Worm (Caenorhabditis elegans) whole organism, late embryonic: ENCODE results near the gene cpr-3.
"Not testable (repeated sequence)": the region's sequence is repeated elsewhere in the genome, so short reads cannot be mapped to it uniquely, and the experiment has no call there.

ENCODE experiments used
- C08G9.2 ChIP-seq: sonication (generic microtip); optimal IDR thresholded peaks from 2 replicates; lab custom pipeline; 2016; ENCODE audit warnings: mild to moderate bottlenecking, missing genetic modification characterization, moderate library complexity, missing compliant biosample characterization
- F13H6.1 ChIP-seq: sonication (generic microtip); optimal IDR thresholded peaks from 2 replicates; lab custom pipeline; 2016; ENCODE audit warnings: missing genetic modification characterization, missing compliant biosample characterization
- K02D7.2 ChIP-seq: sonication (generic microtip); optimal IDR thresholded peaks from 2 replicates; lab custom pipeline; 2017; ENCODE audit warnings: mild to moderate bottlenecking, missing genetic modification characterization, missing compliant biosample characterization
- ceh-14 ChIP-seq: sonication (generic microtip); optimal IDR thresholded peaks from 2 replicates; lab custom pipeline; 2016; ENCODE audit warnings: missing genotype, missing genetic modification characterization, missing compliant biosample characterization
- ceh-18 ChIP-seq: sonication (generic microtip); optimal IDR thresholded peaks from 2 replicates; lab custom pipeline; 2016; ENCODE audit warnings: missing genetic modification characterization, missing compliant biosample characterization
- ceh-19 ChIP-seq: fragments of 200-800 bp; sonication (Bioruptor generic); optimal IDR thresholded peaks from 2 replicates; lab custom pipeline; 2018; ENCODE audit warnings: mild to moderate bottlenecking, missing genetic modification characterization, missing compliant biosample characterization
- ceh-2 ChIP-seq: sonication (generic microtip); optimal IDR thresholded peaks from 2 replicates; lab custom pipeline; 2016; ENCODE audit warnings: missing genotype, missing genetic modification characterization, missing compliant biosample characterization
- ceh-24 ChIP-seq: sonication (generic microtip); optimal IDR thresholded peaks from 2 replicates; lab custom pipeline; 2016; ENCODE audit warnings: mild to moderate bottlenecking, missing genetic modification characterization, missing compliant biosample characterization
- dmd-4 ChIP-seq: sonication (generic microtip); optimal IDR thresholded peaks from 2 replicates; lab custom pipeline; 2016; ENCODE audit warnings: borderline replicate concordance, missing genetic modification characterization, missing compliant biosample characterization
- dve-1 ChIP-seq: sonication (generic microtip); optimal IDR thresholded peaks from 2 replicates; lab custom pipeline; 2017; ENCODE audit warnings: antibody characterized with exemption, mild to moderate bottlenecking, missing genetic modification characterization, missing compliant biosample characterization
- eyg-1 ChIP-seq: sonication (generic microtip); optimal IDR thresholded peaks from 2 replicates; lab custom pipeline; 2016; ENCODE audit warnings: missing genotype, missing genetic modification characterization, missing compliant biosample characterization
- fax-1 ChIP-seq: sonication (generic microtip); optimal IDR thresholded peaks from 2 replicates; lab custom pipeline; 2016; ENCODE audit warnings: missing genotype, missing genetic modification characterization, missing compliant biosample characterization
- fkh-10 ChIP-seq: fragments of 150-350 bp; optimal IDR thresholded peaks from 2 replicates; lab custom pipeline; 2014; ENCODE audit warnings: missing biosample characterization, missing genetic modification reagents, missing genetic modification characterization
- hlh-15 ChIP-seq: sonication (generic microtip); optimal IDR thresholded peaks from 2 replicates; lab custom pipeline; 2016; ENCODE audit warnings: missing genetic modification characterization, missing compliant biosample characterization
- hlh-30 ChIP-seq: sonication (generic microtip); optimal IDR thresholded peaks from 2 replicates; lab custom pipeline; 2017; ENCODE audit warnings: antibody characterized with exemption, missing genetic modification characterization, missing compliant biosample characterization; ENCODE audit not compliant: insufficient read depth
- hlh-6 ChIP-seq: sonication (generic microtip); optimal IDR thresholded peaks from 2 replicates; lab custom pipeline; 2016; ENCODE audit warnings: missing genotype, missing genetic modification characterization, missing compliant biosample characterization
- nhr-11 ChIP-seq: fragments of 150-350 bp; optimal IDR thresholded peaks from 2 replicates; lab custom pipeline; 2014; ENCODE audit warnings: missing biosample characterization, missing genetic modification characterization
- pag-3 ChIP-seq: sonication (generic microtip); optimal IDR thresholded peaks from 2 replicates; lab custom pipeline; 2016; ENCODE audit warnings: missing compliant biosample characterization, missing genetic modification characterization, borderline replicate concordance
- pax-1 ChIP-seq: fragments of 150-350 bp; optimal IDR thresholded peaks from 2 replicates; lab custom pipeline; 2014; ENCODE audit warnings: missing biosample characterization, missing genetic modification characterization
- pha-4 ChIP-seq: fragments of 150-350 bp; optimal IDR thresholded peaks from 2 replicates; lab custom pipeline; 2018; ENCODE audit warnings: missing biosample characterization, missing genetic modification reagents, missing genetic modification characterization
- pqm-1 ChIP-seq: sonication (generic microtip); optimal IDR thresholded peaks from 2 replicates; lab custom pipeline; 2016; ENCODE audit warnings: missing genetic modification characterization, missing compliant biosample characterization
- rnt-1 ChIP-seq: sonication (generic microtip); optimal IDR thresholded peaks from 2 replicates; lab custom pipeline; 2016; ENCODE audit warnings: missing genetic modification characterization, missing compliant biosample characterization
- sox-4 ChIP-seq: sonication (generic microtip); optimal IDR thresholded peaks from 2 replicates; lab custom pipeline; 2017; ENCODE audit warnings: mild to moderate bottlenecking, missing genetic modification characterization, inconsistent platforms, missing compliant biosample characterization
- tbx-7 ChIP-seq: sonication (generic microtip); optimal IDR thresholded peaks from 2 replicates; lab custom pipeline; 2016; ENCODE audit warnings: missing genotype, missing genetic modification characterization, missing compliant biosample characterization
- unc-3 ChIP-seq, 2 experiments: fragments of 200-800 bp in 1 of 2; sonication (Bioruptor generic) in 1 of 2; sonication (generic microtip) in 1 of 2; conservative IDR thresholded peaks in 1 of 2; optimal IDR thresholded peaks in 1 of 2; 2 replicates each; pipeline versions ENCODE4 v1.3.6 to Lab custom; 2016 to 2022; ENCODE audit warnings: missing compliant biosample characterization in 2 of 2, missing genetic modification characterization in 2 of 2, missing genetic modification reagents in 1 of 2
- unc-42 ChIP-seq: sonication (generic microtip); optimal IDR thresholded peaks from 2 replicates; lab custom pipeline; 2016; ENCODE audit warnings: missing genotype, missing genetic modification characterization, missing compliant biosample characterization
- zip-5 ChIP-seq: sonication (generic microtip); optimal IDR thresholded peaks from 2 replicates; lab custom pipeline; 2016; ENCODE audit warnings: missing genetic modification characterization, missing compliant biosample characterization

Gene cpr-3

DNA sequence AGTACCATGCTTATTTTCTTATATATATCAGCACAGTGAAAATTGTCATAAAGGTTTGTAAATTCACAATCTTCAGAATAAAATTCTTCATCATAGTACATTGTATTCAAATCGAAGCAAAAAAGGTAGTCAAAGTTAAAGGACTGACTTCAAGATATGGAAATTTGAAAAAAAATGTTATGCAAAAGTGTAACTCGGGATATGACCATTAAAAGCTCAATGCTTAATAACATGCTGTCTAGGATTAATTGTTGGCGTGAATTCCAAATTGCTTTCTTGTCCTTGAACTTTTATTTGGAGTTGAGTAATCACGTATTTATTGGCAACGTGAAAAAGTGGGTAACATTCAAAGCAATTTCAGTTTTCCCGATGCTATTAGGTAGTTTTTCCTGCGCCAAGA, 23.7 kb downstream of the cpr-3 start, which contains the start of gene srw-16:
TSS of gene srw-16 (minus strand) at position 101 of the 400 bp plus-strand sequence.
- TF ChIP-seq pha-4 (no peak), unc-42 (tag; lab: Kevin White, UChicago) (no peak), rnt-1 (tag; lab: Kevin White, UChicago) (no peak)

DNA sequence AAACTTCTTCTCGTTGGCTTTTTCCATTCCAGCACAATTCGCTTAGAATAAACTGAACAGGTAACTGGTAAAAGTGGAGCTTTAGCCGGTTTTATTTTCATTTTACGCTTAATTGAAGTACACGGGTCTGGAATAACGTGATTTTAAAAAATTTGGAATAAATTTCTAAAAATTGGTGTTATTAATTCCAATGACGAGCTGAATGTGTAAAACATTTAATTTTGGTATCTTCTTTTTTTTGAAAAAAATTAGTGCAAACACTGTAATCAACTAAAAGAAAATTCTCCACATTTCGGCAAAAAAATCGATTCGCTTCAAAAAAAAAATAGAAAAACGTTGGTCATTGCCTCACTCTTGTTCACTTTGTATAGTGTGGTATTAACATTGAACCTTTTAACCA, 26.2 kb downstream of the cpr-3 start, which contains the start of gene T10H4.4:
TSS of gene T10H4.4 (minus strand) at position 101 of the 400 bp plus-strand sequence.
- no peak for TF ChIP-seq eyg-1 (tag; lab: Kevin White, UChicago)

DNA sequence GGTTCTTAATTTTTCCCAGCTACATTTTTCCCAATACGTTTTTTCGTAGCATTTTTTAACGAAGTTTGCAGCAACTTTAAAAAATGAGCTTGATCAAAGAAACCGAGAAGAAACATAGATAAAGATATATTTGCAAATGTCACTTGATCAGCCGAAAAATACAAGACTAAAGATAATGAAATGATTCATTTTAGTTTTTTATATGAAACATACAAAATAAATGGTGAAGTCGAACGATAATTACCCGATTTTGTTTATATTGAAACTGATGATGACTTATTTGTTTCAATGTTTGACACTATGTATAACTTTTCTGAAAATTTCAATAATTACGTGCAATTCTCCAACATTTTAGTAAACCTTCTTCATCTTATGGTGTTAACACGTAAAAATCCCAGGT, 30.2 kb downstream of the cpr-3 start, which contains the start of gene srw-22:
TSS of gene srw-22 (plus strand) at position 301 of the 400 bp plus-strand sequence.
- no peak for TF ChIP-seq hlh-6 (tag; lab: Kevin White, UChicago)
- TF ChIP-seq unc-42 (tag; lab: Kevin White, UChicago): no peak
- TF ChIP-seq, all 69 proteins: peak for 0

DNA sequence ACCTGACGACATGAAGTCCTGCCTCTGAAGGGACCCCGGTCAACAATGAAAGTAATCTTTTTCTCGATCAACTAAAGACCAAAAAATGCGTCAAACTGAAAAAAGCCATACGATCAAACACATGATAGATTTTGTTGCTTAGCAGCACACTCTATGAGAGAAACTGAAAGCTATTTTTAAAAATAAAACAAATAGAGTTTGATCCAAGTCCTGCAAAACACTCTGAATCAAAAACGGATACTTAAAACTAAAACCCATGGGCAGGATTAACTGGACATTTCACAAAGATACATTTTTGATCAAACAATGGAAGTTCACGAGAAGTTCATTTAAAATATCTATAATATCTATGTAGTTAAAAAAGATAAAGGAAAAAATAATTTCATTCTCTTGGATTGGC, 31.1 kb downstream of the cpr-3 start, which contains the start of gene T10H4.13:
TSS of gene T10H4.13 (minus strand) at position 101 of the 400 bp plus-strand sequence.
- TF ChIP-seq dmd-4 (no peak), hlh-15 (no peak), pqm-1 (no peak), fkh-10 (GFP tag; lab: Kevin White, UChicago) (no peak), nhr-11 (no peak), pax-1 (tag; lab: Kevin White, UChicago) (no peak), fax-1 (tag; lab: Kevin White, UChicago) (no peak)
- TF ChIP-seq, all 69 proteins: peak for 0

DNA sequence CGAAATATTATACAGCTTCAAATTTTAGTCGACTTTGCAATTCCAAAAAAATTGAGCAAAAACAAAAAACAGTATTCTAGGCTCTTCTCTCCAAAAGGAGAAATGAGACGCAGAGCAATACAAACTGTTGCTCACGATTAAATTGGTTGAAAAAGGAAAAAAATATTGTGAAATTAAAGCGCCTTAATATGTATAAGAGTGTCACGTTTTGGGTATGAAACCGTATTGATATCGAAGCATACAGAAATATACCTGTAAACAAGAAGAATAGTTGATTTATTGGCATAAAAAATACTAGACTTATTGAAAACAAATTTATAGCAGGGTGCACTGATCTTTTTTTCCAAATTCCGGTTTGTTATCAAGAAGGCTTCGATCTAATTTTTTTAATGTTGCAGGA, 32.7 kb downstream of the cpr-3 start, which contains the start of gene M01B2.13:
TSS of gene M01B2.13 (minus strand) at position 101 of the 400 bp plus-strand sequence.
- TF ChIP-seq F13H6.1 (tag; lab: Kevin White, UChicago): no peak
- no peak for TF ChIP-seq dve-1 (tag; lab: Kevin White, UChicago)

DNA sequence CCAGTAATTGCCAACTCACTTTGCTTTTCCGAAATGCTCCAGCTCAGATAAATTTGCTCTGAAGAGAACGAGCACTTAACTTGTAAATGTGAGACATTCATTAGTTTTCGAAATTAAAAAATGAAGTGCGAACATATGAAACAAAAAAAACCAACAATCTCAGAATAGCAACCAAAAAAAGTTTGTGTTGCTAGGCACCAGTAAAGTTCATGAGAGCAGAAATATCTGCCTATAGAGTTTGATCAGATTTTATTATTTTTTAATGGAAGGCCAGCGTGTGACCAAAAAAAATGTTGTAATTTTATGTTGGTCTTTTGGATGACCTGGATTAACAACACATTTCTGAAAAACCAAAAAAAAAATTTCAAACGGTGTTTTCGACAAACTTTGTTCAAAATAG, 34.4 kb downstream of the cpr-3 start, which contains the start of gene M01B2.12:
TSS of gene M01B2.12 (minus strand) at position 101 of the 400 bp plus-strand sequence.
- TF ChIP-seq hlh-30 (tag; lab: Kevin White, UChicago) (no peak), pag-3 (no peak), sox-4 (tag; lab: Kevin White, UChicago) (no peak), ceh-24 (tag; lab: Kevin White, UChicago) (no peak), K02D7.2 (tag; lab: Kevin White, UChicago) (no peak), C08G9.2 (no peak), nhr-11 (no peak), unc-3 (GFP tag; conservative IDR thresholded peaks at IDR 0.05; lab: Robert Waterston, UW) (no peak), unc-3 (tag; optimal IDR thresholded peaks at IDR 0.05; lab: Kevin White, UChicago) (no peak), zip-5 (no peak), ceh-18 (tag; lab: Kevin White, UChicago) (no peak), dmd-4 (no peak), ceh-19 (GFP tag; lab: Kevin White, UChicago) (no peak), ceh-14 (tag; lab: Kevin White, UChicago) (no peak), ceh-2 (tag; lab: Kevin White, UChicago) (no peak), tbx-7 (tag; lab: Kevin White, UChicago) (no peak)

DNA sequence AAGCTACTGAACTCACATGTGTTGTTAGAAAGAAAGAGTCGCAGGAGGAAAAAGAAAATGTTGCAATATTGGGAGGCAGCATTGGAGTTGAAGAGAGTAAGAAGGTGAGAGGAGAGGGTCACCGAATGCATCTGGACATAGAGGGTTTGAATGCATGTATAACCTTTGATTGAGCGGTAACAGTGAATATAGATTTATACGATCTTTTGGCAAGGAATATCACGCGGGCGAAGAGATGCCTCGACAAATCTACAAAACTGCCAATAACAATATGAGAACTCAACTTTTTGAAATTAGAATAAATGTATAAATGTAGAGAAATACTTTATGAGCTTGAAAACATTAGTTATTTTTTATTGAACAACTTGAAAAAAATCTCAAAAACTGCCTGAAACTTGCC, 36.2 kb downstream of the cpr-3 start, which contains the start of gene M01B2.10:
TSS of gene M01B2.10 (minus strand) at position 101 of the 400 bp plus-strand sequence.
- TF ChIP-seq unc-42 (tag; lab: Kevin White, UChicago); ceh-18 (tag; lab: Kevin White, UChicago); C08G9.2: not testable (repeated sequence)
